Worm (Caenorhabditis elegans) whole organism, L1 larva: Measurements from ENCODE around the gene mog-4.

ENCODE experiments used
- ama-1 ChIP-seq: fragments of 150-350 bp; optimal IDR thresholded peaks from 2 replicates; lab custom pipeline; 2014
- elt-3 ChIP-seq, 6 experiments: fragments of 150-350 bp in 1 of 6; sonication (generic microtip); optimal IDR thresholded peaks; 2 replicates each; lab custom pipeline; 2017 to 2018; ENCODE audit warnings: missing biosample characterization in 6 of 6, missing genetic modification characterization in 6 of 6, inconsistent platforms in 1 of 6
- lin-13 ChIP-seq: fragments of 150-350 bp; optimal IDR thresholded peaks from 2 replicates; lab custom pipeline; 2014; ENCODE audit warnings: missing biosample characterization, missing genetic modification reagents, missing genetic modification characterization
- lir-3 ChIP-seq: sonication (generic microtip); optimal IDR thresholded peaks from 2 replicates; lab custom pipeline; 2016; ENCODE audit warnings: mild to moderate bottlenecking, missing genetic modification characterization, moderate library complexity, missing compliant biosample characterization; ENCODE audit not compliant: poor library complexity
- nhr-28 ChIP-seq: fragments of 150-350 bp; optimal IDR thresholded peaks from 2 replicates; lab custom pipeline; 2014; ENCODE audit warnings: missing biosample characterization, missing genetic modification characterization
- snpc-4 ChIP-seq: fragments of 150-350 bp; optimal IDR thresholded peaks from 2 replicates; lab custom pipeline; 2014; ENCODE audit warnings: missing biosample characterization, missing genetic modification characterization
- tlp-1 ChIP-seq: fragments of 150-350 bp; optimal IDR thresholded peaks from 2 replicates; lab custom pipeline; 2014; ENCODE audit warnings: missing biosample characterization, missing genetic modification characterization
- unc-86 ChIP-seq: sonication (generic microtip); optimal IDR thresholded peaks from 2 replicates; lab custom pipeline; 2016; ENCODE audit warnings: missing genetic modification characterization, missing compliant biosample characterization
- ztf-11 ChIP-seq, 2 experiments: sonication (generic microtip); optimal IDR thresholded peaks; 2 replicates each; lab custom pipeline; 2016 to 2017; ENCODE audit warnings: missing genetic modification characterization in 2 of 2, missing biosample characterization in 1 of 2, missing compliant biosample characterization in 1 of 2

ce11 chrII:14602735-14603134, 41.3 kb upstream of the mog-4 start:
- TF ChIP-seq ztf-11 (tag; optimal IDR thresholded peaks at IDR 0.05; lab: Kevin White, UChicago) (no peak), snpc-4 (no peak), nhr-28 (tag; lab: Kevin White, UChicago) (no peak), tlp-1 (no peak), elt-3 (tag; optimal IDR thresholded peaks at IDR 0.05; lab: Kevin White, UChicago) (no peak), lir-3 (no peak), ama-1 (lab: Kevin White, UChicago) (no peak), unc-86 (tag; lab: Kevin White, UChicago) (no peak), lin-13 (GFP tag; lab: Kevin White, UChicago) (no peak)
